Worm (Caenorhabditis elegans) whole organism, L1 larva: Measurements from ENCODE around the gene Y51H7C.7.

Experiments
- ama-1 ChIP-seq: fragments of 150-350 bp; optimal IDR thresholded peaks from 2 replicates; lab custom pipeline; 2014
- lsy-2 ChIP-seq, 2 experiments: fragments of 150-350 bp; optimal IDR thresholded peaks; 2 replicates each; lab custom pipeline; 2014; ENCODE audit warnings: missing biosample characterization in 2 of 2, missing genetic modification characterization in 2 of 2
- nhr-11 ChIP-seq: fragments of 150-350 bp; optimal IDR thresholded peaks from 2 replicates; lab custom pipeline; 2014; ENCODE audit warnings: missing biosample characterization, missing genetic modification characterization
- nhr-71 ChIP-seq: sonication (generic microtip); optimal IDR thresholded peaks from 2 replicates; lab custom pipeline; 2016; ENCODE audit warnings: mild to moderate bottlenecking, missing genetic modification characterization, moderate library complexity, missing compliant biosample characterization

DNA sequence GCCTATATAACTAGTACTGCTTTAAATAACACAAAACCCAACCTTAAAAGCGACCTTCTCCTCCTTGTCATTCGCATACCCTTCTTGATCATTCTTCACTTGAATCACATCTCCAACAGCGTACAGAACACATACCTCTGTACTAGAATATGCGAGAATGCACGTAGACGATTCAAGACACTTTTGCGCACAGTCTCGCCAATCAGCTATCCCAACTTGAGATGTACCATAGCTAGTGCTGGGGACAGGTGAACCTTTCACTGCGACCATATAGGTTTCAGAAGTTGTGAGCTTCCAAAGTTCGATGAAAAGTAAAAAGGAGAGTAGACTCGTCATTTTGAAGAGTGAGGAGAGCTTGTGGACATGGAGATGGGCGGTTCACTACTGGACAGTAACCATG is 4.7 kb upstream of the Y51H7C.7 start, which contains the start of gene F54D12.8:
- no peak for TF ChIP-seq nhr-11
- TF ChIP-seq lsy-2 (tag; optimal IDR thresholded peaks at IDR 0.05; lab: Kevin White, UChicago): no peak
- no peak for TF ChIP-seq ama-1 (lab: Kevin White, UChicago)
- TF ChIP-seq nhr-71 (tag; lab: Kevin White, UChicago): no peak
